Worm (Caenorhabditis elegans) whole organism, L4 larva: ENCODE data around the gene gtr-1.

Experiments used
- fos-1 ChIP-seq: fragments of 150-350 bp; optimal IDR thresholded peaks from 2 replicates; lab custom pipeline; 2014; ENCODE audit warnings: missing biosample characterization, missing genetic modification characterization
- nhr-237 ChIP-seq: sonication (generic microtip); optimal IDR thresholded peaks from 2 replicates; lab custom pipeline; 2017; ENCODE audit warnings: missing biosample characterization, missing genetic modification characterization
- pqm-1 ChIP-seq: sonication (generic microtip); optimal IDR thresholded peaks from 2 replicates; lab custom pipeline; 2017; ENCODE audit warnings: missing biosample characterization, missing genetic modification characterization
- tra-1 ChIP-seq: fragments of 200-800 bp; sonication (Bioruptor generic); IDR thresholded peaks from 2 replicates; pipeline ENCODE4 v1.3.6; 2022; ENCODE audit warnings: missing genetic modification reagents, missing genetic modification characterization, missing compliant biosample characterization
- ztf-11 ChIP-seq: fragments of 150-350 bp; optimal IDR thresholded peaks from 2 replicates; lab custom pipeline; 2014; ENCODE audit warnings: missing biosample characterization, missing genetic modification characterization

DNA sequence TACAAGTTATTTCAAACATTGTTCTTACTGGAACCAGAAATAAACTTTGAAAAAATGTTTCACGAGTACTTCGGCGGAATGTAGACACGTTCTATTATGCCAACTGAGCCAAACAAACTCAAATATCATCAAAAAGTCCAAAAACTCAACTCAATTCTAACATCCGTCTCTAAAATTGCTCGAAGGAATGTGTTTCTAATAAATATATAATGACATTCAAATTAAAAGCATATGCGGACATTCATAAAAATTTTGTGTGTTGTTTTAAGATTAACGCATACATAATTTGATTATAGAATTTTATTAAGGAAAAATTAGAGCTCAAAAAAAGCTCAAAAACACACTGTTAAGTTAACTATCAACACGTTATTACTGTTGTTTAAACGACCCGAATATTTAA is 42.9 kb downstream of the gtr-1 start:
- TF ChIP-seq pqm-1 (tag; lab: Kevin White, UChicago) (no peak), fos-1 (tag; lab: Kevin White, UChicago) (no peak), ztf-11 (tag; lab: Kevin White, UChicago) (no peak), tra-1 (GFP tag; lab: Robert Waterston, UW) (no peak), nhr-237 (tag; lab: Kevin White, UChicago) (no peak)
